Worm (Caenorhabditis elegans) whole organism, L4/young adult: ENCODE data around the gene F49E11.2.

Source experiments
- W03F9.2 ChIP-seq: fragments of 150-350 bp; optimal IDR thresholded peaks from 2 replicates; lab custom pipeline; 2014; ENCODE audit warnings: missing biosample characterization, missing genetic modification characterization
- dao-5 ChIP-seq: sonication (generic microtip); optimal IDR thresholded peaks from 2 replicates; lab custom pipeline; 2016; ENCODE audit warnings: missing genotype, missing genetic modification characterization, moderate library complexity, missing compliant biosample characterization
- him-1 ChIP-seq: sonication (generic microtip); optimal IDR thresholded peaks from 2 replicates; lab custom pipeline; 2016; ENCODE audit warnings: missing genotype, missing genetic modification reagents, missing genetic modification characterization, missing compliant biosample characterization

- no peak for TF ChIP-seq him-1
- TF ChIP-seq dao-5 (tag; lab: Kevin White, UChicago), result no peak
- TF ChIP-seq W03F9.2 (tag; lab: Kevin White, UChicago), result no peak
Measured at ce11 chrIV:12999087-12999486, 39.7 kb downstream of the F49E11.2 start.
